Worm (Caenorhabditis elegans) whole organism, L4/young adult: Measurements from ENCODE around the gene C16A3.6.

Experiments
- W03F9.2 ChIP-seq: fragments of 150-350 bp; optimal IDR thresholded peaks from 2 replicates; lab custom pipeline; 2014; ENCODE audit warnings: missing biosample characterization, missing genetic modification characterization
- dao-5 ChIP-seq: sonication (generic microtip); optimal IDR thresholded peaks from 2 replicates; lab custom pipeline; 2016; ENCODE audit warnings: missing genotype, missing genetic modification characterization, moderate library complexity, missing compliant biosample characterization
- him-1 ChIP-seq: sonication (generic microtip); optimal IDR thresholded peaks from 2 replicates; lab custom pipeline; 2016; ENCODE audit warnings: missing genotype, missing genetic modification reagents, missing genetic modification characterization, missing compliant biosample characterization

ce11 chrIII:6398124-6398523 lies 19.1 kb downstream of the C16A3.6 start:
- TF ChIP-seq him-1 (tag; lab: Kevin White, UChicago) (no peak), dao-5 (tag; lab: Kevin White, UChicago) (no peak), W03F9.2 (tag; lab: Kevin White, UChicago) (no peak)
